Fruit fly (Drosophila melanogaster) whole organism, embryonic: ENCODE results near the gene CG7275.

Experiments
- Aef1 ChIP-seq: fragments of 200-800 bp; sonication (Bioruptor generic); IDR thresholded peaks from 3 replicates; pipeline ENCODE4 v1.3.6; 2022; ENCODE audit warnings: missing biosample characterization, missing genetic modification characterization
- Blimp-1 ChIP-seq: fragments of 200-800 bp; sonication (Bioruptor generic); optimal IDR thresholded peaks from 3 replicates; lab custom pipeline; 2018; ENCODE audit warnings: missing biosample characterization, missing genetic modification characterization, mild to moderate bottlenecking, moderate library complexity, missing genetic modification reagents
- CG12104 ChIP-seq: fragments of 200-800 bp; sonication (Bioruptor generic); optimal IDR thresholded peaks from 3 replicates; lab custom pipeline; 2016; ENCODE audit warnings: missing biosample characterization, missing genetic modification characterization
- CG12299 ChIP-seq: fragments of 200-800 bp; sonication (Bioruptor generic); optimal IDR thresholded peaks from 2 replicates; lab custom pipeline; 2018; ENCODE audit warnings: missing biosample characterization, mild to moderate bottlenecking, missing genetic modification characterization
- CG13287 ChIP-seq: fragments of 200-800 bp; sonication (Bioruptor generic); IDR thresholded peaks from 2 replicates; pipeline ENCODE4 v1.3.6; 2022; ENCODE audit warnings: missing biosample characterization, missing genetic modification characterization; ENCODE audit not compliant: partially characterized antibody
- CG14710 ChIP-seq: fragments of 200-800 bp; sonication (Bioruptor generic); optimal IDR thresholded peaks from 3 replicates; lab custom pipeline; 2019; ENCODE audit warnings: missing biosample characterization, mild to moderate bottlenecking, missing genetic modification characterization, moderate library complexity
- CG15514 ChIP-seq: fragments of 200-800 bp; sonication (Bioruptor generic); optimal IDR thresholded peaks from 3 replicates; lab custom pipeline; 2017; ENCODE audit warnings: missing biosample characterization, missing genetic modification characterization, mild to moderate bottlenecking, moderate library complexity, missing genetic modification reagents
- CG17385 ChIP-seq: fragments of 200-800 bp; sonication (Bioruptor generic); optimal IDR thresholded peaks from 3 replicates; lab custom pipeline; 2018; ENCODE audit warnings: missing biosample characterization, mild to moderate bottlenecking, missing genetic modification characterization
- CG31441 ChIP-seq: fragments of 200-800 bp; sonication (Bioruptor generic); IDR thresholded peaks from 2 replicates; pipeline ENCODE4 v1.3.6; 2022; ENCODE audit warnings: missing biosample characterization, missing genetic modification characterization
- CG34376 ChIP-seq: fragments of 200-800 bp; sonication (Bioruptor generic); optimal IDR thresholded peaks from 2 replicates; lab custom pipeline; 2018; ENCODE audit warnings: missing biosample characterization, mild to moderate bottlenecking, missing genetic modification characterization
- CG4360 ChIP-seq: fragments of 200-800 bp; sonication (Bioruptor generic); IDR thresholded peaks from 2 replicates; pipeline ENCODE4 v1.3.6; 2022; ENCODE audit warnings: missing biosample characterization, missing genetic modification characterization
- CG4707 ChIP-seq: fragments of 200-800 bp; sonication (Bioruptor generic); optimal IDR thresholded peaks from 2 replicates; lab custom pipeline; 2018; ENCODE audit warnings: missing biosample characterization, mild to moderate bottlenecking, missing genetic modification characterization, moderate library complexity
- CG4854 ChIP-seq: fragments of 200-800 bp; sonication (Bioruptor generic); optimal IDR thresholded peaks from 2 replicates; lab custom pipeline; 2016; ENCODE audit warnings: missing biosample characterization, missing genetic modification characterization, inconsistent platforms
- CG6272 ChIP-seq: fragments of 200-800 bp; sonication (Bioruptor generic); IDR thresholded peaks from 2 replicates; pipeline ENCODE4 v1.3.6; 2022; ENCODE audit warnings: missing biosample characterization, missing genetic modification characterization
- CG6765 ChIP-seq: fragments of 200-800 bp; sonication (Bioruptor generic); optimal IDR thresholded peaks from 3 replicates; lab custom pipeline; 2017; ENCODE audit warnings: missing biosample characterization, mild to moderate bottlenecking, missing genetic modification characterization
- CG7357 ChIP-seq: fragments of 200-800 bp; sonication (Bioruptor generic); IDR thresholded peaks from 3 replicates; pipeline ENCODE4 v1.3.6; 2022; ENCODE audit warnings: missing biosample characterization, missing genetic modification characterization
- Camta ChIP-seq: fragments of 200-800 bp; sonication (Bioruptor generic); optimal IDR thresholded peaks from 2 replicates; lab custom pipeline; 2016; ENCODE audit warnings: missing biosample characterization, missing genetic modification characterization
- CrebB ChIP-seq: fragments of 200-800 bp; sonication (Bioruptor generic); optimal IDR thresholded peaks from 3 replicates; lab custom pipeline; 2018; ENCODE audit warnings: missing biosample characterization, mild to moderate bottlenecking, missing genetic modification characterization
- D ChIP-seq, 2 experiments: fragments of 200-800 bp in 1 of 2; fragments of >200 bp in 1 of 2; sonication (Bioruptor generic) in 1 of 2; optimal IDR thresholded peaks; 2 replicates in 1 of 2; 3 replicates in 1 of 2; lab custom pipeline; 2017; ENCODE audit warnings: mild to moderate bottlenecking in 1 of 2, missing biosample characterization in 1 of 2, missing genetic modification characterization in 1 of 2, missing genetic modification reagents in 1 of 2
- D19A ChIP-seq: fragments of 200-800 bp; optimal IDR thresholded peaks from 3 replicates; lab custom pipeline; 2019; ENCODE audit warnings: missing biosample characterization, mild to moderate bottlenecking, missing genetic modification characterization, moderate library complexity
- Dfd ChIP-seq, 2 experiments: fragments of >200 bp; optimal IDR thresholded peaks; 2 replicates each; lab custom pipeline; 2017; ENCODE audit warnings: missing biosample characterization in 2 of 2, missing genetic modification characterization in 2 of 2
- E2f1 ChIP-seq: fragments of 200-800 bp; sonication (Bioruptor generic); IDR thresholded peaks from 2 replicates; pipeline ENCODE4 v1.3.6; 2022; ENCODE audit warnings: missing biosample characterization, missing genetic modification characterization
- Eip74EF ChIP-seq, 2 experiments: fragments of 200-800 bp in 1 of 2; fragments of >200 bp in 1 of 2; sonication (Bioruptor generic) in 1 of 2; optimal IDR thresholded peaks; 2 replicates each; lab custom pipeline; 2017 to 2019; ENCODE audit warnings: missing biosample characterization in 2 of 2, missing genetic modification characterization in 2 of 2, mild to moderate bottlenecking in 1 of 2, moderate library complexity in 1 of 2
- H15 ChIP-seq: fragments of 200-800 bp; sonication (Bioruptor generic); IDR thresholded peaks from 3 replicates; pipeline ENCODE4 v1.3.6; 2022; ENCODE audit warnings: missing biosample characterization, missing genetic modification characterization
- HLHmδ ChIP-seq: fragments of 200-800 bp; sonication (Bioruptor generic); optimal IDR thresholded peaks from 2 replicates; lab custom pipeline; 2018; ENCODE audit warnings: missing biosample characterization, mild to moderate bottlenecking, missing genetic modification characterization, moderate library complexity
- Hey ChIP-seq: fragments of 200-800 bp; sonication (Bioruptor generic); optimal IDR thresholded peaks from 3 replicates; lab custom pipeline; 2018; ENCODE audit warnings: missing biosample characterization, mild to moderate bottlenecking, missing genetic modification characterization
- HmgD ChIP-seq: fragments of 200-800 bp; sonication (Bioruptor generic); optimal IDR thresholded peaks from 3 replicates; lab custom pipeline; 2016; ENCODE audit warnings: missing biosample characterization, missing genetic modification characterization
- Hmx ChIP-seq: fragments of 200-800 bp; sonication (Bioruptor generic); optimal IDR thresholded peaks from 2 replicates; lab custom pipeline; 2016; ENCODE audit warnings: missing biosample characterization, missing genetic modification characterization
- Hr39 ChIP-seq: fragments of >200 bp; optimal IDR thresholded peaks from 2 replicates; lab custom pipeline; 2017
- Mrtf ChIP-seq: fragments of 200-800 bp; sonication (Bioruptor generic); IDR thresholded peaks from 3 replicates; pipeline ENCODE4 v1.3.6; 2022; ENCODE audit warnings: missing biosample characterization, missing genetic modification characterization
- Neu2 ChIP-seq: fragments of 200-800 bp; sonication (Bioruptor generic); optimal IDR thresholded peaks from 3 replicates; lab custom pipeline; 2016; ENCODE audit warnings: missing biosample characterization, missing genetic modification characterization, borderline replicate concordance
- Poxn ChIP-seq: fragments of 200-800 bp; sonication (Bioruptor generic); IDR thresholded peaks from 2 replicates; pipeline ENCODE4 v1.3.6; 2022; ENCODE audit warnings: missing biosample characterization, missing genetic modification characterization
- Ravus ChIP-seq: fragments of 200-800 bp; sonication (Bioruptor generic); IDR thresholded peaks from 2 replicates; pipeline ENCODE4 v1.3.6; 2022; ENCODE audit warnings: missing biosample characterization, missing genetic modification characterization
- Trl ChIP-seq, 3 experiments: fragments of >200 bp in 2 of 3; fragments of 200-800 bp in 1 of 3; sonication (Bioruptor generic) in 1 of 3; optimal IDR thresholded peaks; 2 replicates in 1 of 3; 3 replicates in 2 of 3; lab custom pipeline; 2016 to 2017; ENCODE audit warnings: missing biosample characterization in 1 of 3, missing genetic modification characterization in 1 of 3
- ap ChIP-seq: fragments of 200-800 bp; sonication (Bioruptor generic); IDR thresholded peaks from 2 replicates; pipeline ENCODE4 v1.3.6; 2022; ENCODE audit warnings: missing biosample characterization, missing genetic modification characterization
- exex ChIP-seq: fragments of 200-800 bp; sonication (Bioruptor generic); optimal IDR thresholded peaks from 4 replicates; lab custom pipeline; 2018; ENCODE audit warnings: missing biosample characterization, mild to moderate bottlenecking, missing genetic modification characterization, moderate library complexity
- jing ChIP-seq: fragments of 200-800 bp; sonication (Bioruptor generic); optimal IDR thresholded peaks from 2 replicates; lab custom pipeline; 2018; ENCODE audit warnings: missing biosample characterization, mild to moderate bottlenecking, missing genetic modification characterization
- kah ChIP-seq: fragments of 200-800 bp; sonication (Bioruptor generic); optimal IDR thresholded peaks from 2 replicates; lab custom pipeline; 2018; ENCODE audit warnings: missing biosample characterization, mild to moderate bottlenecking, missing genetic modification characterization
- nau ChIP-seq: fragments of 200-800 bp; sonication (Bioruptor generic); optimal IDR thresholded peaks from 3 replicates; lab custom pipeline; 2017; ENCODE audit warnings: missing biosample characterization, mild to moderate bottlenecking, missing genetic modification characterization, missing genetic modification reagents
- odd ChIP-seq: fragments of 200-800 bp; sonication (Bioruptor generic); optimal IDR thresholded peaks from 2 replicates; lab custom pipeline; 2017; ENCODE audit warnings: missing biosample characterization, mild to moderate bottlenecking, missing genetic modification characterization
- pfk ChIP-seq: fragments of 200-800 bp; sonication (Bioruptor generic); optimal IDR thresholded peaks from 2 replicates; lab custom pipeline; 2018; ENCODE audit warnings: missing biosample characterization, mild to moderate bottlenecking, missing genetic modification characterization, moderate library complexity
- prd ChIP-seq, 3 experiments: fragments of >200 bp in 2 of 3; fragments of 200-800 bp in 1 of 3; sonication (Bioruptor generic) in 1 of 3; optimal IDR thresholded peaks in 2 of 3; IDR thresholded peaks in 1 of 3; 2 replicates in 2 of 3; 3 replicates in 1 of 3; pipeline versions ENCODE4 v1.3.6 to Lab custom; 2017 to 2022; ENCODE audit warnings: missing biosample characterization in 1 of 3, missing genetic modification characterization in 1 of 3
- sens ChIP-seq: fragments of 200-800 bp; sonication (Bioruptor generic); peaks from one replicate; lab custom pipeline; 2016; ENCODE audit warnings: missing biosample characterization, missing genetic modification characterization
- tin ChIP-seq: fragments of 200-800 bp; sonication (Bioruptor generic); optimal IDR thresholded peaks from 3 replicates; lab custom pipeline; 2016; ENCODE audit warnings: missing biosample characterization, missing genetic modification characterization
- tll ChIP-seq, 2 experiments: fragments of 200-800 bp in 1 of 2; fragments of >200 bp in 1 of 2; sonication (Bioruptor generic) in 1 of 2; optimal IDR thresholded peaks; 2 replicates each; lab custom pipeline; 2017 to 2019; ENCODE audit warnings: missing biosample characterization in 2 of 2, missing genetic modification characterization in 2 of 2, mild to moderate bottlenecking in 1 of 2, moderate library complexity in 1 of 2
- vnd ChIP-seq: fragments of 200-800 bp; sonication (Bioruptor generic); IDR thresholded peaks from 3 replicates; pipeline ENCODE4 v1.3.6; 2022; ENCODE audit warnings: missing biosample characterization, missing genetic modification characterization; ENCODE audit not compliant: partially characterized antibody

The CG7275 gene

DNA sequence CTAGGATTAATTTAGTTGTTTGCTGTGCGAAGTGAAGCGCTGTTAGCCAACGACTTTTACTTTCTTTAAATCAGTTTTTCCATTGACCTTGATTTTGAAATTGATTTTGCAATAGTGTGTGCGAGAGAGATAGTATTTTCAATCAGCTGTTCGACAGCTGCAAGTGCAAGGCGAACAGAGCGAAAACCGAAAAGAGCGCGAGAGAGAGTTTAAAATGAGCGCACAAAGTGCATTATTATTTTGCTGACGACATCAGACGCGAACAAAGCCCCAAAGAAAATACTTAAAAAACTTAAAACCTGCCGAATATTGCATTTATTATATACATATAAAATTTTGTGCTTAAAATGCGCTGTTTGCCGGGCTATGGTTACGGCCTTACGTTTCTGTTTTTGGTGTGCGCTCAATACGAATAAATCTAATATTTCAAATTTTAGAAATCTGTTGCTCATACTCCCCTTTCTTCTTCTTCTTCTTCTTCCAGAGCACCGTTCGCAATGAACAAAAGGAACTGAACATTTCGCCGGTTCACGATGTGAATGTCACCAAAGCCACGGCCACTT, 13.0 kb downstream of the CG7275 start (continued):
- TF ChIP-seq CG13287 (GFP tag; lab: Robert Waterston, UW) (no peak), tll (GFP tag; optimal IDR thresholded peaks at IDR 0.05; lab: Kevin White, UChicago) (peak in 1 of 2 experiments; percentile 61), CG17385 (GFP tag; lab: Kevin White, UChicago) (peak; percentile 81), jing (no peak), CG12104 (no peak), sens (GFP tag; lab: Kevin White, UChicago) (no peak), Aef1 (GFP tag; lab: Robert Waterston, UW) (no peak), H15 (GFP tag; lab: Robert Waterston, UW) (no peak), CG4707 (GFP tag; lab: Kevin White, UChicago) (no peak), Ravus (GFP tag; lab: Robert Waterston, UW) (no peak), CG15514 (peak; percentile 60), Camta (GFP tag; lab: Kevin White, UChicago) (no peak), prd (optimal IDR thresholded peaks at IDR 0.05; lab: Kevin White, UChicago) (no peak), prd (GFP tag; IDR thresholded peaks at IDR 0.05; lab: Robert Waterston, UW) (no peak), HLHmδ (no peak), CG6272 (no peak), Neu2 (no peak), tin (no peak), CrebB (tag; lab: Kevin White, UChicago) (no peak), Eip74EF (GFP tag; optimal IDR thresholded peaks at IDR 0.05; lab: Kevin White, UChicago) (no peak), kah (GFP tag; lab: Kevin White, UChicago) (no peak), Blimp-1 (peak; percentile 47), Dfd (GFP tag; optimal IDR thresholded peaks at IDR 0.05; lab: Kevin White, UChicago) (no peak), vnd (no peak), CG4854 (GFP tag; lab: Kevin White, UChicago) (no peak), Hey (tag; lab: Kevin White, UChicago) (no peak), pfk (GFP tag; lab: Kevin White, UChicago) (no peak), CG12299 (no peak), exex (no peak), D (optimal IDR thresholded peaks at IDR 0.05; lab: Kevin White, UChicago) (no peak), D (GFP tag; optimal IDR thresholded peaks at IDR 0.05; lab: Kevin White, UChicago) (no peak), CG7357 (no peak), odd (GFP tag; lab: Kevin White, UChicago) (no peak), CG4360 (GFP tag; lab: Robert Waterston, UW) (no peak), CG14710 (tag; lab: Kevin White, UChicago) (peak; percentile 26), CG31441 (GFP tag; lab: Robert Waterston, UW) (no peak), CG6765 (GFP tag; lab: Kevin White, UChicago) (no peak), CG34376 (no peak), Hr39 (no peak), E2f1 (GFP tag; lab: Robert Waterston, UW) (no peak), ap (GFP tag; lab: Robert Waterston, UW) (no peak), Poxn (no peak), D19A (tag; lab: Kevin White, UChicago) (no peak), Trl (optimal IDR thresholded peaks at IDR 0.05; lab: Kevin White, UChicago) (peak; percentile 10 to 68), Trl (GFP tag; optimal IDR thresholded peaks at IDR 0.05; lab: Kevin White, UChicago) (no peak), Hmx (no peak), nau (GFP tag; lab: Kevin White, UChicago) (no peak), Mrtf (no peak), HmgD (GFP tag; lab: Kevin White, UChicago) (no peak)
